Worm (Caenorhabditis elegans) whole organism, midembryonic: Measurements from ENCODE around the gene F02A9.7.

ENCODE experiments used
- T22C8.4 ChIP-seq: fragments of 200-800 bp; sonication (Bioruptor generic); IDR thresholded peaks from 2 replicates; pipeline ENCODE4 v1.3.6; 2022; ENCODE audit warnings: missing genetic modification characterization, missing compliant biosample characterization
- cog-1 ChIP-seq: sonication (generic microtip); optimal IDR thresholded peaks from 2 replicates; lab custom pipeline; 2016; ENCODE audit warnings: missing genetic modification characterization, missing compliant biosample characterization
- flt-1 ChIP-seq: fragments of 200-800 bp; sonication (Bioruptor generic); IDR thresholded peaks from 2 replicates; pipeline ENCODE4 v1.3.6; 2022; ENCODE audit warnings: missing genetic modification characterization, missing compliant biosample characterization
- klf-2 ChIP-seq: fragments of 200-800 bp; sonication (Bioruptor generic); conservative IDR thresholded peaks from 2 replicates; pipeline ENCODE4 v1.3.6; 2022; ENCODE audit warnings: missing genetic modification reagents, missing genetic modification characterization, missing compliant biosample characterization
- med-1 ChIP-seq: sonication (generic microtip); optimal IDR thresholded peaks from 2 replicates; lab custom pipeline; 2017; ENCODE audit warnings: missing genetic modification characterization, mild to moderate bottlenecking, missing compliant biosample characterization, antibody characterized with exemption, missing genetic modification reagents; ENCODE audit not compliant: insufficient read depth
- ref-1 ChIP-seq: fragments of 200-800 bp; sonication (Bioruptor generic); conservative IDR thresholded peaks from 2 replicates; pipeline ENCODE4 v1.3.6; 2022; ENCODE audit warnings: missing genetic modification reagents, missing genetic modification characterization, missing compliant biosample characterization
- tab-1 ChIP-seq: fragments of 200-800 bp; sonication (Bioruptor generic); IDR thresholded peaks from 2 replicates; pipeline ENCODE4 v1.3.6; 2022; ENCODE audit warnings: missing genetic modification characterization, missing compliant biosample characterization
- ztf-23 ChIP-seq: fragments of 200-800 bp; sonication (Bioruptor generic); IDR thresholded peaks from 2 replicates; pipeline ENCODE4 v1.3.6; 2022; ENCODE audit warnings: missing genetic modification reagents, missing genetic modification characterization, missing compliant biosample characterization
- ztf-29 ChIP-seq: fragments of 200-800 bp; sonication (Bioruptor generic); IDR thresholded peaks from 2 replicates; pipeline ENCODE4 v1.3.6; 2022; ENCODE audit warnings: missing genetic modification reagents, missing genetic modification characterization, missing compliant biosample characterization

The F02A9.7 gene

DNA sequence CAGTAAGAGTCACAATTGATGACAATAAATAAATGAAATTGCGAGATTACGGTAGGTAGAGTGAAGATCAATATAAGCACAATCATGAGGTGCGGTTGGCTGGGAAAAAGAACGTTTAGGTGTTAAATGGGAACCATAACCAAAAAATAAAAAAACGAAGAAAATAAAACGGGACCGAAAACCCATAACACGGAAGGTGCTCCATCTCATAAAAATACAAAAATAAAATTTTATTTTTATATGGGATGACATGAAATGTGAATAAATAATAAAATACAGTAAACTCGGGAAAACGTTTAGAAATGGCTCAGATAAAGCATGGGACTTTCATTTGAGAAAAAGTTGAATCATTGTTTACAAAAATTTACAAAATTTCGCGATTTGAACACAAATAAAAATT, at the start of gene F02A9.7:
TSS of gene F02A9.7 (minus strand) at position 101 of the 400 bp plus-strand sequence.
- no peak for TF ChIP-seq flt-1 (GFP tag; lab: Robert Waterston, UW)
- TF ChIP-seq ref-1 (GFP tag; lab: Robert Waterston, UW) = no peak
- no peak for TF ChIP-seq tab-1 (GFP tag; lab: Robert Waterston, UW)
- no peak for TF ChIP-seq med-1 (GFP tag; lab: Kevin White, UChicago)
- no peak for TF ChIP-seq T22C8.4
- TF ChIP-seq ztf-23 (GFP tag; lab: Robert Waterston, UW) = no peak
- no peak for TF ChIP-seq ztf-29 (GFP tag; lab: Robert Waterston, UW)
- no peak for TF ChIP-seq klf-2 (GFP tag; lab: Robert Waterston, UW)
- TF ChIP-seq cog-1 = no peak

DNA sequence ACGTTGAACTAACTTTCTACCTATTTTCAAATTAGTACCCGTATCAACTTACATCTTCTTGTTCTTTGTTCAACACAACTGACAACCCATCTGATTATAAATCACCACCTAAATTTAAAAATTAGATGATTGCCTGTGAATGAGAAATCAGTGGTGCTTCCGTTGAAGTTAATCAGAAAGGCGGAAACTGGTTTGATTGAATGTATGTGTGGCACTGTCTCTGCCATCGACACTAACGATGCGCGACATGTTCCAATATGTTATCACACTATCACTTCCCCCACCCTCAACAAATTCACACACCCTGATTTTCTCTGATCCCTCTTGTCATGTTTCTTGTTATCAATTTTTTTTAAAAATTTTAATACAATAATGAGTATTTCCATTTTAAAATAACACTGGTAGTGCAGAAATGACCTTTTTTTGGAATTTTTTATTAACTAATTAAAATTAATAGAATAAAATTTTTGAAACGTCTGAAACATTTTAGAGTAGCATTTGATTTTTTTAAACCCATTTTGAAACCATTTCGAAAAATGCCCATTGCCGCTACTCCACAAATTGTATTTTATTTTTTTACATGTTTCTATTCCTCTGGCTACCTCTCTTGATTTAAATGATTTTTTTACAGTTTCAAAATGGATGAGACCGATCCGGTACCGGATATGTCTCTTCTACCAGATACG, 43.6 kb upstream of the F02A9.7 start, which contains the start of gene ced-11:
TSS of gene ced-11 (plus strand) at position 636 of the 686 bp plus-strand sequence.
- TF ChIP-seq klf-2 (GFP tag; lab: Robert Waterston, UW) (no peak), tab-1 (GFP tag; lab: Robert Waterston, UW) (no peak), flt-1 (GFP tag; lab: Robert Waterston, UW) (no peak), ref-1 (GFP tag; lab: Robert Waterston, UW) (no peak), ztf-23 (GFP tag; lab: Robert Waterston, UW) (no peak), T22C8.4 (no peak), cog-1 (no peak), med-1 (GFP tag; lab: Kevin White, UChicago) (no peak), ztf-29 (GFP tag; lab: Robert Waterston, UW) (no peak)

DNA sequence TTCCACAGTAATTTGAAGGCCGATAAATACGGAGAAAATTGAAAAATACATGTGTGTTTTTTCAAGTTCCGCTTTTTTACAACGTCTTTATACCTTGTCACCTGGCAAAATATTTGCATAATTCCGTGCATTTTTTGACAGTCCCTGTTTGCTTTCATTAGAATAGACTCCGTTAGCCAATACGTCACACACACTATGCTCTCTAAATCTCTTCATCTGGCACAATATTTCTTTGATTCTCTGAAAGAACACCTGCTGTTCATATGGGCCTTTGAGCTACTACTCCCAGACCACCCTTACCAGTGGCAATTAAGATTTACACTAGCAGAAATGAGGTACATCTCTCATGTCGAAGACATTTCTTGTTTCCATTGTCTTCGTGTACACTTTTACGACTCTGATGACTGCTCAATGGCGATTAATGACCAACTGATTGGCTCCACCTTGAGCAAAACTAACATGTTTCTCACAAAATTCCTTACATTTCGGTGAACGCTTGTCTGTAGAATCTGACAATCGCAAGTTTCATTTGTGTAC, 42.9 kb upstream of the F02A9.7 start, which contains the start of gene grl-11:
TSS of gene grl-11 (minus strand) at position 51 of the 537 bp plus-strand sequence.
- TF ChIP-seq klf-2 (GFP tag; lab: Robert Waterston, UW) (no peak), tab-1 (GFP tag; lab: Robert Waterston, UW) (no peak), T22C8.4 (no peak), ztf-23 (GFP tag; lab: Robert Waterston, UW) (no peak), flt-1 (GFP tag; lab: Robert Waterston, UW) (no peak), med-1 (GFP tag; lab: Kevin White, UChicago) (no peak), ztf-29 (GFP tag; lab: Robert Waterston, UW) (no peak), ref-1 (GFP tag; lab: Robert Waterston, UW) (no peak), cog-1 (no peak)

DNA sequence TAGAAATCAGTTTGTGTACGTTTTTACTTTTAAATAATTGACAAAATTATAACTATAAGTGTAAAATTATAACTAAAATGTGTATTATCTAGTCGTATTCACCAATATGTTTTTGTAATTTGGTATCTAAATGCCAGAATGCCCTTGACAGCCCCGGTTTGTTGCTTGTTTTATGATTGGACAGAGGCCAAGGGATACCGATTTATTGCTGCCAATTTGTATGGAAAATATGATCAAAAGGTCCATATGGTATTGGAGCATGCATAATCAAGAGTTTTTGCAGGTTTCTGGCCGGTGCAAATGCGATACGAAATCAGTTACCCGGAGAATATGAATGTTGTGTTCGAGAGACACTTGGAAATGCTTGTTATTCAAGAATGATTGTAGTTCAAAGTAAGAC, 40.3 kb upstream of the F02A9.7 start:
- TF ChIP-seq klf-2 (GFP tag; lab: Robert Waterston, UW) = no peak
- TF ChIP-seq med-1 (GFP tag; lab: Kevin White, UChicago) = no peak
- no peak for TF ChIP-seq ztf-29 (GFP tag; lab: Robert Waterston, UW)
- no peak for TF ChIP-seq cog-1

DNA sequence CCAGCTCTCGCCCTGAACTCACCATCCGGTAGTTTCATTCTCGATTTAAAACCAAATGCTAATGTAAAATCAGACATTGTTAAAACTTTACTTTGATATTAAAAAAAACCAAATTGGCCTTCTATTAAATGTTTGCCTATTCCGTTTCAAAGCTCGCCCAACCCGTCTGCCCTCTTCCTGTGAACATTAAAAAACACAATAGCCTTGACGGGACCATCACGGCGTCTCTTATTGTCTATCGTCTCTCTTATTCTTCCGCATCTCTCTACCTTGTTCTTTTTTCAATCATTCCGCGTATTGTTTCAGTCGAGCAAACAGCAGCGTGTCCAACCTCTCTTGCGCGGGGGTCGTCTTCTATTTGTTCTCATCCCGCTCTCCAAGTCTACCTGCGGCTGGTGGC, 39.2 kb upstream of the F02A9.7 start, which contains the start of gene ZK512.1:
TSS of gene ZK512.1 (plus strand) at position 301 of the 400 bp plus-strand sequence.
- TF ChIP-seq cog-1 = no peak
- TF ChIP-seq ref-1 (GFP tag; lab: Robert Waterston, UW) = no peak
- TF ChIP-seq ztf-23 (GFP tag; lab: Robert Waterston, UW) = no peak
- TF ChIP-seq flt-1 (GFP tag; lab: Robert Waterston, UW) = no peak
- TF ChIP-seq med-1 (GFP tag; lab: Kevin White, UChicago) = no peak

DNA sequence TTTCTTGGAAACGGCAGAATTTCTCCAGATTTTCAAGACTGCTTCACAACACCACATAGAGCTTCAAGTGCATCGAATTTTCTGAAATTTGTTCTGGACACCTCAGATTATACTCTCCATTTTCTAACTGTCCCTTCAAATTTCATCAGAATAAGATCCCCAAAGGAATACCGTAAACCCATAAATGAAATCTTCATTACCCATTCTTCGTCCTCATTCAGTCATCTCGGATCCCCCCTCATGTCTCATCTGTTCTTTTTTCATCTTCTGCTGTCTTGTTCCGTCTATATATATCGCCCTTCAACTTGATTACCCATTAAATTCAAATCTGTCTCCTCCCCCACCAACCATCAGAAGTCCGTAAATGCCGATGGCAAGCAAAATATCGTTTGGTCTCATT, 38.6 kb upstream of the F02A9.7 start:
- TF ChIP-seq tab-1 (GFP tag; lab: Robert Waterston, UW) = no peak
- TF ChIP-seq flt-1 (GFP tag; lab: Robert Waterston, UW) = peak; percentile 44; the same call in 1 of the 2 replicates

DNA sequence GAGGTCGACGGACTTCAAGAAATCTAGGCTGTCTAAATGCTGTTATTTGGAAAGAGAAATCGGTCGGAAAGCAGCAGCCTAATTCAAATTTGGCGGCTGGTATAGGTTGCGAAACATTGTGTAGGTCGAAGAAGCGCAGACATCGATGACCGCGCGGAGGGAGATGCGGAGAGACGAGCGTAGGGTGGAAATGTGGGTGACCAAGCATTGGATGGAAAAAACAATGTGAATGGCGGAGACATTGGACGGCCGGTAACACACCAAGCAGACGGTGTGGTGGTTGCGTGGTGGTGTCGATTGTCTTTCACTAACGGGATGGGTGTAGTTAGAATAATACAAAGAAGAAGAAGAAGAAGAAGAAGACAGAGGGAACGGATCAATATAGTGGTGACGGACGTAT, 37.0 kb upstream of the F02A9.7 start:
- TF ChIP-seq med-1 (GFP tag; lab: Kevin White, UChicago) (no peak), tab-1 (GFP tag; lab: Robert Waterston, UW) (peak; percentile 55; the same call in 1 of the 2 replicates)

DNA sequence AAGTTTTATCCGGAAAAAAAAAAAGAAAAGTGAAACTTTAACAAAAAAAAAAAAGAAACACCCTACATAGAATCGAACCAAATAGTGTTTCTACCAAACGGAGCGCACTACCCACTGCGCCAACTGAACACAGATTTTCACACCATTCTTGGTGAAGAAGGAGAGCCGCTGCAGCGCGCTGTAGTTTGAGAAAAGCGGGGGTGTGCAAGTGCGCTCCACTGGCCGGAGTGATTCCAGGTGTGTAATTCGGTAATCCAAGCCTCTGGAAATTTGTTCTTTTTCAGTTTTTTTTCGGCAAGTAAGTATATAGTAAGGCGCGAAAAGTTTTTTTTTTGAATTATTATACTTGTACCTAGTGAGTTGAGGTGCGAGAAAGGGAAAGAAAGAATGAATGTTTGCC, 35.5 kb upstream of the F02A9.7 start:
- TF ChIP-seq T22C8.4 (0 out of 2 replicates have a peak, but pooled peaks have one; percentile 34), ztf-29 (GFP tag; lab: Robert Waterston, UW) (peak; percentile 28; the same call in 1 of the 2 replicates), ztf-23 (GFP tag; lab: Robert Waterston, UW) (0 out of 2 replicates have a peak, but pooled peaks have one; percentile 49), klf-2 (GFP tag; lab: Robert Waterston, UW) (0 out of 2 replicates have a peak, but pooled peaks have one; percentile 43), flt-1 (GFP tag; lab: Robert Waterston, UW) (peak; percentile 87)

DNA sequence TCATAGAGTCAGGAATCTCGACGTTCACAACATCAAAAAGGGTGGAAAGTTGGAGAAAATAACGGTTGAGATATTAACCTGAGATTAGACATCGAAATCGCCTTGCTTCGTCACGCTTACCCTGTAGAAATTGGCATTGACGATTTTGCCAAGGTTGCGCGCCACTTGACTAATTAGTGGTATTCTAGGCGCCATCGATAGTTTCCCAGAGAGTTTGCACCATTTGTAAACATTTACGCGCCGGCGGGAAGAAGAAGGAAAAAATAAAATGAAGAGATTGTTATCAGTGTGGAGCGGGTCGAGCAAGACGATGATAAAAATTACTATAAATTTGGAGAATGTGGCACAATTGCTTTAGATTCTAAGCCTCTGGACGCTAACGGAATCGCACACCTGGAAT, 34.8 kb upstream of the F02A9.7 start:
- TF ChIP-seq klf-2 (GFP tag; lab: Robert Waterston, UW) (no peak), cog-1 (no peak), tab-1 (GFP tag; lab: Robert Waterston, UW) (no peak), flt-1 (GFP tag; lab: Robert Waterston, UW) (no peak), T22C8.4 (no peak), ztf-23 (GFP tag; lab: Robert Waterston, UW) (no peak), med-1 (GFP tag; lab: Kevin White, UChicago) (no peak), ref-1 (GFP tag; lab: Robert Waterston, UW) (no peak)

DNA sequence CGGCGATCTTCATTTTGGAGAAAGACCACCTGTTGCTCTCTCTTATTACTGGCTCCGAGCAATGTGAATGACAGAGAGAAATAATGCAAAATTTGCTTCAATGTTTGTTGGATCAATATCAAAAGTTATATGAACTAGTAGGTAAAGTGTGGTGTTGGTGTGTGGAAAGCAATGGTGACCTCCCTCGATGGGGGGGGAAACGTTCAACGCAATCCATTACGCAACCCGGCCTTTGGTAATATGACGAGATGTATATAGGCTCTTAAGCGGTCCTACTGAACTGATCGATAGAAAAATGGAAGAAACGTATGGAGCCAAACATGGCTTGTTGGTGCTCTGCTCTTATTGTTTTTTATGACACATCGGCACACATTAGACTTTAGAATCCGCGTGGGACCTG, 34.3 kb upstream of the F02A9.7 start:
- TF ChIP-seq cog-1 (no peak), tab-1 (GFP tag; lab: Robert Waterston, UW) (no peak), T22C8.4 (no peak; the same call in 1 of the 2 replicates), klf-2 (GFP tag; lab: Robert Waterston, UW) (no peak), ztf-29 (GFP tag; lab: Robert Waterston, UW) (no peak), flt-1 (GFP tag; lab: Robert Waterston, UW) (no peak), ref-1 (GFP tag; lab: Robert Waterston, UW) (no peak), med-1 (GFP tag; lab: Kevin White, UChicago) (no peak), ztf-23 (GFP tag; lab: Robert Waterston, UW) (no peak)
